Fruit fly (Drosophila melanogaster): ENCODE results near the gene Las.

- TF ChIP-seq psq (optimal IDR thresholded peaks at IDR 0.05), result no peak
- no peak for TF ChIP-seq h (optimal IDR thresholded peaks at IDR 0.05)
- no peak for TF ChIP-seq insv (optimal IDR thresholded peaks at IDR 0.05)
- TF ChIP-seq Myc (optimal IDR thresholded peaks at IDR 0.05), result no peak
- TF ChIP-seq Sin3A (optimal IDR thresholded peaks at IDR 0.05), result no peak
These were observed at the start of gene Las, which contains the start of gene Psn for dm6 chr3L:20432297-20432696.

Data from Kc167 (cell line).